Worm (Caenorhabditis elegans) whole organism, early embryonic: ENCODE results near the gene srbc-6.

Source experiments
- B0310.2 ChIP-seq: sonication (generic microtip); optimal IDR thresholded peaks from 2 replicates; lab custom pipeline; 2016; ENCODE audit warnings: mild to moderate bottlenecking, missing genetic modification characterization, missing compliant biosample characterization
- aly-1 ChIP-seq: sonication (generic microtip); optimal IDR thresholded peaks from 2 replicates; lab custom pipeline; 2016; ENCODE audit warnings: missing genetic modification characterization, missing compliant biosample characterization
- ama-1 ChIP-seq: fragments of 150-350 bp; optimal IDR thresholded peaks from 2 replicates; lab custom pipeline; 2014
- flt-1 ChIP-seq: fragments of 200-800 bp; sonication (Bioruptor generic); IDR thresholded peaks from 2 replicates; pipeline ENCODE4 v1.3.6; 2022; ENCODE audit warnings: missing genetic modification characterization, missing compliant biosample characterization
- hmg-4 ChIP-seq: fragments of 200-800 bp; sonication (Bioruptor generic); optimal IDR thresholded peaks from 2 replicates; lab custom pipeline; 2018; ENCODE audit warnings: mild to moderate bottlenecking, missing genetic modification characterization, missing compliant biosample characterization
- scrt-1 ChIP-seq: fragments of 200-800 bp; sonication (Bioruptor generic); IDR thresholded peaks from 2 replicates; pipeline ENCODE4 v1.3.6; 2022; ENCODE audit warnings: missing genetic modification characterization, missing compliant biosample characterization
- tbx-37 ChIP-seq: fragments of 200-800 bp; sonication (Bioruptor generic); conservative IDR thresholded peaks from 2 replicates; pipeline ENCODE4 v1.3.6; 2022; ENCODE audit warnings: missing genetic modification reagents, missing genetic modification characterization, missing compliant biosample characterization
- tra-4 ChIP-seq: sonication (generic microtip); optimal IDR thresholded peaks from 2 replicates; lab custom pipeline; 2017; ENCODE audit warnings: missing genetic modification characterization, missing compliant biosample characterization

ce11 chrV:3200323-3200722, 30.4 kb downstream of the srbc-6 start, which contains the start of gene K08D9.4:
- TF ChIP-seq hmg-4 (GFP tag; lab: Kevin White, UChicago): no peak
- TF ChIP-seq flt-1 (GFP tag; lab: Robert Waterston, UW): no peak
- TF ChIP-seq B0310.2 (tag; lab: Kevin White, UChicago): no peak
- TF ChIP-seq scrt-1 (GFP tag; lab: Robert Waterston, UW): no peak
- no peak for TF ChIP-seq aly-1
- TF ChIP-seq ama-1: no peak
- no peak for TF ChIP-seq tra-4 (tag; lab: Kevin White, UChicago)
- no peak for TF ChIP-seq tbx-37 (GFP tag; lab: Robert Waterston, UW)
